Worm (Caenorhabditis elegans): ENCODE measurements around the gene phy-4.

ce11 chrV:19512260-19512947, 1.0 kb downstream of the phy-4 start, which contains the start of gene Y43F8B.19:
- no peak for TF ChIP-seq blmp-1 (tag; optimal IDR thresholded peaks at IDR 0.05; ENCODE audit: insufficient read depth)
- no peak for TF ChIP-seq nhr-237 (tag; optimal IDR thresholded peaks at IDR 0.05)
- no peak for TF ChIP-seq R02D3.7 (tag; optimal IDR thresholded peaks at IDR 0.05)
- TF ChIP-seq lsy-2 (tag; optimal IDR thresholded peaks at IDR 0.05): no peak
- no peak for TF ChIP-seq lin-13 (GFP tag; optimal IDR thresholded peaks at IDR 0.05)
- no peak for TF ChIP-seq aly-2 (tag; optimal IDR thresholded peaks at IDR 0.05)
- no peak for TF ChIP-seq ztf-4 (tag; optimal IDR thresholded peaks at IDR 0.05)
- TF ChIP-seq elt-3 (tag; optimal IDR thresholded peaks at IDR 0.05): no peak
- no peak for TF ChIP-seq skn-1 (tag; optimal IDR thresholded peaks at IDR 0.05)
- no peak for TF ChIP-seq nhr-12 (tag; optimal IDR thresholded peaks at IDR 0.05)
- TF ChIP-seq mdl-1 (tag; optimal IDR thresholded peaks at IDR 0.05): no peak
- no peak for TF ChIP-seq unc-55 (GFP tag; optimal IDR thresholded peaks at IDR 0.05)
- no peak for TF ChIP-seq sma-3 (GFP tag; optimal IDR thresholded peaks at IDR 0.05)
- TF ChIP-seq ztf-11 (tag; optimal IDR thresholded peaks at IDR 0.05): no peak
